Fruit fly (Drosophila melanogaster): ENCODE measurements around the gene CG7730.
A peak's percentile ranks its signal among the peaks of the same experiment; 100 is the strongest.

The CG7730 gene

dm6 chr3L:17047811-17048239 is 20.5 kb downstream of the CG7730 start (continued):
- TF ChIP-seq slou (GFP tag; optimal IDR thresholded peaks at IDR 0.05), result no peak
- no peak for TF ChIP-seq D19A (tag; optimal IDR thresholded peaks at IDR 0.05)
- no peak for TF ChIP-seq HLH54F (GFP tag; optimal IDR thresholded peaks at IDR 0.05)
- no peak for TF ChIP-seq D (optimal IDR thresholded peaks at IDR 0.05)
- TF ChIP-seq D (GFP tag; optimal IDR thresholded peaks at IDR 0.05), result peak; percentile 36
- no peak for TF ChIP-seq btn (GFP tag; optimal IDR thresholded peaks at IDR 0.05)
- TF ChIP-seq slbo (GFP tag; IDR thresholded peaks at IDR 0.05), result no peak
- TF ChIP-seq HmgZ (tag; optimal IDR thresholded peaks at IDR 0.05), result peak; percentile 2
- no peak for TF ChIP-seq Mes4 (GFP tag; optimal IDR thresholded peaks at IDR 0.05)
- TF ChIP-seq CG34376 (GFP tag; optimal IDR thresholded peaks at IDR 0.05), result no peak
- TF ChIP-seq Trl (optimal IDR thresholded peaks at IDR 0.05), result no peak
- no peak for TF ChIP-seq Trl (GFP tag; optimal IDR thresholded peaks at IDR 0.05)
- peak; percentile 53; the same call in 1 of the 3 replicates for TF ChIP-seq zfh1 (GFP tag; IDR thresholded peaks at IDR 0.05)
- peak; percentile 48; the same call in 1 of the 3 replicates for TF ChIP-seq gce (GFP tag; IDR thresholded peaks at IDR 0.05)
- no peak for TF ChIP-seq phol (tag; optimal IDR thresholded peaks at IDR 0.05)
- no peak for TF ChIP-seq CG10462 (GFP tag; optimal IDR thresholded peaks at IDR 0.05)
- TF ChIP-seq CG8924 (tag; optimal IDR thresholded peaks at IDR 0.05), result peak; percentile 11
- peak; percentile 60 for TF ChIP-seq Blimp-1 (GFP tag; optimal IDR thresholded peaks at IDR 0.05)
- no peak for TF ChIP-seq CG16863 (GFP tag; optimal IDR thresholded peaks at IDR 0.05)
- TF ChIP-seq Sin3A (optimal IDR thresholded peaks at IDR 0.05), result no peak
- peak; percentile 39 for TF ChIP-seq Ets65A (GFP tag)
- TF ChIP-seq dm (GFP tag; optimal IDR thresholded peaks at IDR 0.05), result no peak
- no peak for TF ChIP-seq Usf (GFP tag; optimal IDR thresholded peaks at IDR 0.05)
- peak; percentile 15 for TF ChIP-seq sug (tag; optimal IDR thresholded peaks at IDR 0.05)
- no peak for TF ChIP-seq chm (GFP tag; IDR thresholded peaks at IDR 0.05)
- peak; percentile 23; the same call in 1 of the 2 replicates for TF ChIP-seq crol (GFP tag; IDR thresholded peaks at IDR 0.05)
- TF ChIP-seq Optix (GFP tag; IDR thresholded peaks at IDR 0.05), result no peak
- no peak for TF ChIP-seq az2 (GFP tag; optimal IDR thresholded peaks at IDR 0.05)
- TF ChIP-seq Spps (tag; optimal IDR thresholded peaks at IDR 0.05), result no peak
- TF ChIP-seq pb (GFP tag; optimal IDR thresholded peaks at IDR 0.05), result no peak
- no peak for TF ChIP-seq CG9932 (GFP tag; IDR thresholded peaks at IDR 0.05)
- TF ChIP-seq sr (GFP tag; IDR thresholded peaks at IDR 0.05), result peak; percentile 48; the same call in 2 of the 3 replicates
- no peak for TF ChIP-seq CG17829 (tag; optimal IDR thresholded peaks at IDR 0.05)
- no peak for TF ChIP-seq CG7357 (GFP tag; IDR thresholded peaks at IDR 0.05)
- TF ChIP-seq CG12155 (GFP tag; optimal IDR thresholded peaks at IDR 0.05), result no peak
- no peak for TF ChIP-seq CG14050 (GFP tag; IDR thresholded peaks at IDR 0.05)
- no peak for TF ChIP-seq CG31224 (GFP tag; IDR thresholded peaks at IDR 0.05)
- TF ChIP-seq en (GFP tag; optimal IDR thresholded peaks at IDR 0.05), result no peak
- TF ChIP-seq knrl (GFP tag; IDR thresholded peaks at IDR 0.05; ENCODE audit: partially characterized antibody), result 0 out of 3 replicates have a peak, but pooled peaks have one; percentile 8
- no peak for TF ChIP-seq CG11398 (GFP tag; optimal IDR thresholded peaks at IDR 0.05)
- TF ChIP-seq CG16815 (GFP tag; optimal IDR thresholded peaks at IDR 0.05), result no peak
- TF ChIP-seq slp2 (GFP tag; optimal IDR thresholded peaks at IDR 0.05), result no peak
- no peak for TF ChIP-seq HmgD (GFP tag; optimal IDR thresholded peaks at IDR 0.05)
- no peak for TF ChIP-seq Hmx (GFP tag; optimal IDR thresholded peaks at IDR 0.05)
- no peak for TF ChIP-seq D19B (GFP tag; optimal IDR thresholded peaks at IDR 0.05)
- no peak for TF ChIP-seq fd96Cb (tag; optimal IDR thresholded peaks at IDR 0.05)
- TF ChIP-seq CG17612 (GFP tag; IDR thresholded peaks at IDR 0.05), result no peak
- no peak for TF ChIP-seq CG6791 (GFP tag; IDR thresholded peaks at IDR 0.05; ENCODE audit: partially characterized antibody)
- TF ChIP-seq her (GFP tag; optimal IDR thresholded peaks at IDR 0.05), result no peak
- TF ChIP-seq CG30020 (tag; optimal IDR thresholded peaks at IDR 0.05), result no peak
- TF ChIP-seq hth (optimal IDR thresholded peaks at IDR 0.05), result no peak
- no peak for TF ChIP-seq ato (GFP tag; IDR thresholded peaks at IDR 0.05; ENCODE audit: partially characterized antibody)
- no peak for TF ChIP-seq CG17361 (GFP tag; IDR thresholded peaks at IDR 0.05)
- no peak for TF ChIP-seq CG3847 (GFP tag; IDR thresholded peaks at IDR 0.05)
